Worm (Caenorhabditis elegans): ENCODE data around the gene R04D3.2.

DNA sequence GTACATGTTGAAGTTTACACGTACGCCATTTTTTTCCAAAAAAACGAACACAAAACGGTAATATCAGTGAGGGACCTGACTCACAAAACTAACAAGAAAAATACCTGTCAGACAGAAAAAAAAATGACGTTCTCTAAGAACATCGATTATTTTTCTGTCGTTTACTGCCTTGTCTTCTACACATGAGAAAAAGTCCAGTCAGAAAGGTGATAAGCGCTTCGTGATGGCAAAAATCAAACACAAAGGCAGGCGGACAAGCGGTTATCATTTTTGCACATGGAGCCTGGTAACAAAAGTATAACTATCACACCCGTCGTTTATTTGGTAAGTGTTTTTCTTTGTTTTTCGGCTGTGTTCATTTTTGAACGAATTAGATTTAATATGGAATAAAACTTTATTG, 47.4 kb upstream of the R04D3.2 start, which contains the start of gene F46G10.4:
- TF ChIP-seq fos-1 (tag; optimal IDR thresholded peaks at IDR 0.05) (peak; percentile 92), mab-5 (tag; optimal IDR thresholded peaks at IDR 0.05) (no peak), ceh-82 (tag; optimal IDR thresholded peaks at IDR 0.05) (no peak), ceh-16 (tag; optimal IDR thresholded peaks at IDR 0.05) (no peak)
